Fruit fly (Drosophila melanogaster) whole organism, larva: ENCODE data around the gene Axs.

ENCODE experiments used
- noc ChIP-seq: fragments of 200-800 bp; sonication (Bioruptor generic); optimal IDR thresholded peaks from 3 replicates; lab custom pipeline; 2019; ENCODE audit warnings: missing biosample characterization, mild to moderate bottlenecking, missing genetic modification characterization, moderate library complexity

Gene Axs

dm6 chrX:16696614-16697519, 13.2 kb upstream of the Axs start:
- no peak for TF ChIP-seq noc (tag; lab: Kevin White, UChicago)

- no peak for TF ChIP-seq noc (tag; lab: Kevin White, UChicago)
These were observed 12.0 kb upstream of the Axs start, which contains the start of gene CG4678 for dm6 chrX:16695658-16696181. CG4678 (plus strand) TSS chrX:16696131.

- TF ChIP-seq noc (tag; lab: Kevin White, UChicago) = no peak
These were observed 11.3 kb upstream of the Axs start, which contains the start of gene Septin4 for dm6 chrX:16694959-16695358. Septin4 (minus strand) TSS chrX:16695173.

dm6 chrX:16694477-16694876, 10.8 kb upstream of the Axs start:
- TF ChIP-seq noc (tag; lab: Kevin White, UChicago) = no peak

dm6 chrX:16693805-16694387, 10.2 kb upstream of the Axs start:
- no peak for TF ChIP-seq noc (tag; lab: Kevin White, UChicago)

dm6 chrX:16692325-16692724, 8.6 kb upstream of the Axs start:
- peak; percentile 70 for TF ChIP-seq noc (tag; lab: Kevin White, UChicago)

dm6 chrX:16691440-16691839, 7.7 kb upstream of the Axs start:
- no peak for TF ChIP-seq noc (tag; lab: Kevin White, UChicago)

- no peak for TF ChIP-seq noc (tag; lab: Kevin White, UChicago)
These were observed 6.8 kb upstream of the Axs start for dm6 chrX:16690499-16690898.

dm6 chrX:16689966-16690365, 6.3 kb upstream of the Axs start:
- no peak for TF ChIP-seq noc (tag; lab: Kevin White, UChicago)

- no peak for TF ChIP-seq noc (tag; lab: Kevin White, UChicago)
These were observed 5.6 kb upstream of the Axs start for dm6 chrX:16689339-16689738.

dm6 chrX:16688106-16688459, 4.4 kb upstream of the Axs start:
- TF ChIP-seq noc (tag; lab: Kevin White, UChicago) = no peak

- no peak for TF ChIP-seq noc (tag; lab: Kevin White, UChicago)
These were observed 3.9 kb upstream of the Axs start for dm6 chrX:16687400-16688105.

- TF ChIP-seq noc (tag; lab: Kevin White, UChicago) = no peak
These were observed 4.8 kb downstream of the Axs start, which contains the start of the genes CG13010 and sing for dm6 chrX:16678845-16679347. CG13010 (minus strand) TSS chrX:16678945. sing (plus strand) TSS chrX:16679297.

dm6 chrX:16677163-16677562, 6.5 kb downstream of the Axs start:
- no peak for TF ChIP-seq noc (tag; lab: Kevin White, UChicago)

dm6 chrX:16676653-16677052, 7.0 kb downstream of the Axs start, which contains the start of gene CG13012:
CG13012 (minus strand) TSS chrX:16676753.
- no peak for TF ChIP-seq noc (tag; lab: Kevin White, UChicago)
